Fruit fly (Drosophila melanogaster): Measurements from ENCODE around the gene CG9922.

The CG9922 gene

DNA sequence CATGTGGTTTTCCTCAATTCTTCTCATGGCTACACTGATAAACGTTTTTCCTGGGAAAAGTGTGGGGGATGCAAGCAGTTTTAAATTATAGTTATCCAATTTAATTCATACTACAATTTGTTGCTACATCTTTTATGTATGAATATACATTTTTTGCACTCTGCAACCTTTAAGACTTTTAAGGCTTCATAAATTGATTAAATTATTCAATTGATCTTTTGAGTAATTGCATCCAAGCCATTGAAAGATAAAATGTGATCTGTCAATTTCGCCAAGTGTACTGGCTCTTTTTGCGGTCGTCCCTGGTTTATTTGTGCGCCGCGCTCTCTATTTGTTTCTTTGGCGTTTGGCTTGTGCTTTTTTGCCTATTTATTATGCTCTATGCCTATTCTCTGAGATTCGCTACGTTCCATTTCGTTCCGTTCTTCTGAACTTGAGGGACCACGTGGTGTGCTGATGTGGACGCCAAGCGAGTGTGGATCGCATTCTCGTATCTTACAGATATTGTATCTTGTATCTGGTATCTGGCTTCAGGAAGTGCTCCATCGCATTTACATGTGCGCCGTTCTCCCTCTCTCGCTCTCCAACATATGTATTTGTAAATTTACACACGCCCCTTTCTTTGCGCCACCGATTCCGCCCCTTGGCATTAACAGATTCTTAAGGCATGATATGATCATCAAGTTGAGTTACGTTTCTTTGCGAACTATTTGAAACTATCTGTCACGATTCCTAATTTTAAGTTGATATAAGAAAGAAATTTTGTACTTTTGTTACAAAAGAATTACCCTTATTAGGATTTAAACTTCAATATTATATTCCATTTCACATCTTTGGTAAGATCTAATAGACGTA lies 16.2 kb upstream of the CG9922 start (continued):
- TF ChIP-seq TFAM (GFP tag; optimal IDR thresholded peaks at IDR 0.05) = no peak
- peak; percentile 32 for TF ChIP-seq NC2α (GFP tag; optimal IDR thresholded peaks at IDR 0.05)
- peak; percentile 77 for TF ChIP-seq pnt (GFP tag; optimal IDR thresholded peaks at IDR 0.05)
- peak in 1 of 3 experiments; percentile 3 for TF ChIP-seq Stat92E (GFP tag; optimal IDR thresholded peaks at IDR 0.05)
- TF ChIP-seq CG6854 (GFP tag; optimal IDR thresholded peaks at IDR 0.05) = peak; percentile 74
- TF ChIP-seq stwl (tag; optimal IDR thresholded peaks at IDR 0.05) = no peak
- TF ChIP-seq CG10274 (GFP tag; optimal IDR thresholded peaks at IDR 0.05) = peak; percentile 77
- TF ChIP-seq Gug (GFP tag; IDR thresholded peaks at IDR 0.05) = peak; percentile 84
- peak; percentile 87 for TF ChIP-seq CG7786 (GFP tag; optimal IDR thresholded peaks at IDR 0.05)
- TF ChIP-seq Atf3 (GFP tag; optimal IDR thresholded peaks at IDR 0.05) = peak; percentile 43
- TF ChIP-seq pho (GFP tag; optimal IDR thresholded peaks at IDR 0.05) = peak; percentile 94
- peak; percentile 67 for TF ChIP-seq CG14050 (GFP tag; IDR thresholded peaks at IDR 0.05)
- peak; percentile 77 for TF ChIP-seq C15 (GFP tag; IDR thresholded peaks at IDR 0.05)
- no peak for TF ChIP-seq lov (optimal IDR thresholded peaks at IDR 0.05)
- TF ChIP-seq lov (GFP tag; IDR thresholded peaks at IDR 0.05) = no peak
- TF ChIP-seq nau (GFP tag; optimal IDR thresholded peaks at IDR 0.05) = peak; percentile 73
- TF ChIP-seq Drgx (GFP tag; IDR thresholded peaks at IDR 0.05) = peak; percentile 94
- TF ChIP-seq CG3163 (GFP tag; optimal IDR thresholded peaks at IDR 0.05) = peak; percentile 62
- peak; percentile 70 to 91 for TF ChIP-seq Pdp1 (GFP tag; optimal IDR thresholded peaks at IDR 0.05)
- TF ChIP-seq CG4707 (GFP tag; optimal IDR thresholded peaks at IDR 0.05) = no peak
- TF ChIP-seq CG15073 (GFP tag; optimal IDR thresholded peaks at IDR 0.05) = no peak
- TF ChIP-seq zfh2 (GFP tag; optimal IDR thresholded peaks at IDR 0.05) = peak; percentile 93
- peak; percentile 94 for TF ChIP-seq sens (GFP tag)
- TF ChIP-seq CG13287 (GFP tag; IDR thresholded peaks at IDR 0.05; ENCODE audit: partially characterized antibody) = peak; percentile 11; the same call in 1 of the 2 replicates
- TF ChIP-seq luna (GFP tag; optimal IDR thresholded peaks at IDR 0.05) = peak; percentile 87
- TF ChIP-seq CG4854 (GFP tag; optimal IDR thresholded peaks at IDR 0.05) = peak; percentile 76
- TF ChIP-seq sima (GFP tag; optimal IDR thresholded peaks at IDR 0.05) = peak; percentile 47
- peak; percentile 70 for TF ChIP-seq ems (GFP tag; optimal IDR thresholded peaks at IDR 0.05)
- peak; percentile 63 for TF ChIP-seq emc (GFP tag; optimal IDR thresholded peaks at IDR 0.05)
- TF ChIP-seq cad (GFP tag; optimal IDR thresholded peaks at IDR 0.05) = no peak
- TF ChIP-seq CG10366 (GFP tag; IDR thresholded peaks at IDR 0.05) = peak; percentile 72
- TF ChIP-seq gfzf (GFP tag; optimal IDR thresholded peaks at IDR 0.05) = no peak
- TF ChIP-seq tll (GFP tag; optimal IDR thresholded peaks at IDR 0.05) = no peak
- peak; percentile 90 for TF ChIP-seq Hsf (GFP tag; optimal IDR thresholded peaks at IDR 0.05)
- TF ChIP-seq Bteb2 (GFP tag; optimal IDR thresholded peaks at IDR 0.05) = peak; percentile 93
- TF ChIP-seq Chrac-16 (GFP tag; optimal IDR thresholded peaks at IDR 0.05) = peak; percentile 72
- peak; percentile 75; the same call in 2 of the 3 replicates for TF ChIP-seq CG3726 (GFP tag; IDR thresholded peaks at IDR 0.05)
- TF ChIP-seq Nf-YB (GFP tag; optimal IDR thresholded peaks at IDR 0.05) = peak; percentile 63
- TF ChIP-seq yki (optimal IDR thresholded peaks at IDR 0.05) = no peak
- TF ChIP-seq CG17829 (tag; optimal IDR thresholded peaks at IDR 0.05) = peak; percentile 72
- TF ChIP-seq cato (GFP tag; optimal IDR thresholded peaks at IDR 0.05; ENCODE audit: borderline replicate concordance) = peak; percentile 28
- peak; percentile 58 for TF ChIP-seq en (GFP tag; optimal IDR thresholded peaks at IDR 0.05)
- TF ChIP-seq wdn (GFP tag; IDR thresholded peaks at IDR 0.05) = peak; percentile 91
- TF ChIP-seq vfl (GFP tag; optimal IDR thresholded peaks at IDR 0.05) = peak; percentile 88
- TF ChIP-seq CG7372 (GFP tag; IDR thresholded peaks at IDR 0.05) = peak; percentile 89
- peak; percentile 82 for TF ChIP-seq CG12391 (tag; optimal IDR thresholded peaks at IDR 0.05)
- TF ChIP-seq CG9932 (GFP tag; IDR thresholded peaks at IDR 0.05) = peak; percentile 95
- TF ChIP-seq Sox102F (GFP tag; optimal IDR thresholded peaks at IDR 0.05) = peak; percentile 76
- peak in 1 of 2 experiments; percentile 33 for TF ChIP-seq insv (GFP tag; optimal IDR thresholded peaks at IDR 0.05)
- TF ChIP-seq tap (tag; optimal IDR thresholded peaks at IDR 0.05) = peak; percentile 67
